Worm (Caenorhabditis elegans) whole organism, mixed stage, embryonic: Measurements from ENCODE around the gene str-250.

ENCODE experiments used
- M03D4.4 ChIP-seq: sonication (generic microtip); optimal IDR thresholded peaks from 2 replicates; lab custom pipeline; 2017; ENCODE audit warnings: mild to moderate bottlenecking, missing genetic modification characterization, missing compliant biosample characterization
- blmp-1 ChIP-seq: fragments of 150-350 bp; optimal IDR thresholded peaks from 2 replicates; lab custom pipeline; 2014; ENCODE audit warnings: missing biosample characterization, missing genetic modification characterization
- ceh-39 ChIP-seq: fragments of 150-350 bp; optimal IDR thresholded peaks from 2 replicates; lab custom pipeline; 2014; ENCODE audit warnings: missing biosample characterization, missing genetic modification characterization
- ceh-83 ChIP-seq: fragments of 200-800 bp; sonication (Bioruptor generic); optimal IDR thresholded peaks from 2 replicates; lab custom pipeline; 2018; ENCODE audit warnings: mild to moderate bottlenecking, missing genetic modification characterization, missing compliant biosample characterization
- ces-1 ChIP-seq: fragments of 150-350 bp; optimal IDR thresholded peaks from 2 replicates; lab custom pipeline; 2014; ENCODE audit warnings: missing biosample characterization, missing genetic modification reagents, missing genetic modification characterization
- cnd-1 ChIP-seq: fragments of 200-800 bp; sonication (Bioruptor generic); optimal IDR thresholded peaks from 2 replicates; lab custom pipeline; 2018; ENCODE audit warnings: mild to moderate bottlenecking, missing genetic modification characterization, missing compliant biosample characterization
- drap-1 ChIP-seq: fragments of 200-800 bp; sonication (Bioruptor generic); optimal IDR thresholded peaks from 3 replicates; lab custom pipeline; 2018; ENCODE audit warnings: mild to moderate bottlenecking, missing genetic modification characterization, missing compliant biosample characterization
- elt-1 ChIP-seq: sonication (generic microtip); optimal IDR thresholded peaks from 2 replicates; lab custom pipeline; 2017; ENCODE audit warnings: missing genetic modification characterization, mild to moderate bottlenecking, missing compliant biosample characterization, antibody characterized with exemption, moderate library complexity, borderline replicate concordance; ENCODE audit not compliant: insufficient read depth
- elt-3 ChIP-seq: fragments of 150-350 bp; optimal IDR thresholded peaks from 2 replicates; lab custom pipeline; 2014; ENCODE audit warnings: missing biosample characterization, missing genetic modification characterization
- flh-1 ChIP-seq: fragments of 200-800 bp; sonication (Bioruptor generic); optimal IDR thresholded peaks from 2 replicates; lab custom pipeline; 2018; ENCODE audit warnings: mild to moderate bottlenecking, missing genetic modification characterization, moderate library complexity, missing compliant biosample characterization
- ham-2 ChIP-seq: fragments of 200-800 bp; sonication (Bioruptor generic); optimal IDR thresholded peaks from 2 replicates; lab custom pipeline; 2018; ENCODE audit warnings: mild to moderate bottlenecking, missing genetic modification characterization, missing compliant biosample characterization
- hlh-1 ChIP-seq: fragments of 150-350 bp; optimal IDR thresholded peaks from 2 replicates; lab custom pipeline; 2014; ENCODE audit warnings: missing biosample characterization, missing genetic modification reagents, missing genetic modification characterization
- lin-13 ChIP-seq: fragments of 150-350 bp; optimal IDR thresholded peaks from 2 replicates; lab custom pipeline; 2014; ENCODE audit warnings: missing biosample characterization, missing genetic modification characterization
- lsy-2 ChIP-seq: fragments of 150-350 bp; optimal IDR thresholded peaks from 2 replicates; lab custom pipeline; 2014; ENCODE audit warnings: missing biosample characterization, missing genetic modification characterization
- mab-5 ChIP-seq: fragments of 150-350 bp; optimal IDR thresholded peaks from 2 replicates; lab custom pipeline; 2014; ENCODE audit warnings: missing biosample characterization, missing genetic modification characterization
- mep-1 ChIP-seq: fragments of 150-350 bp; optimal IDR thresholded peaks from 2 replicates; lab custom pipeline; 2017; ENCODE audit warnings: missing biosample characterization, missing genetic modification reagents, missing genetic modification characterization, inconsistent platforms
- mls-2 ChIP-seq: sonication (generic microtip); optimal IDR thresholded peaks from 2 replicates; lab custom pipeline; 2016; ENCODE audit warnings: mild to moderate bottlenecking, missing genetic modification characterization, moderate library complexity, missing compliant biosample characterization
- nhr-12 ChIP-seq: fragments of 150-350 bp; optimal IDR thresholded peaks from 2 replicates; lab custom pipeline; 2014; ENCODE audit warnings: missing biosample characterization, missing genetic modification characterization
- nhr-237 ChIP-seq: fragments of 150-350 bp; optimal IDR thresholded peaks from 2 replicates; lab custom pipeline; 2014; ENCODE audit warnings: missing biosample characterization, missing genetic modification characterization
- nhr-28 ChIP-seq: fragments of 150-350 bp; optimal IDR thresholded peaks from 2 replicates; lab custom pipeline; 2014; ENCODE audit warnings: missing biosample characterization, missing genetic modification characterization
- nhr-76 ChIP-seq: sonication (generic microtip); optimal IDR thresholded peaks from 2 replicates; lab custom pipeline; 2017; ENCODE audit warnings: missing biosample characterization, missing genetic modification characterization
- pha-4 ChIP-seq: fragments of 150-350 bp; optimal IDR thresholded peaks from 2 replicates; lab custom pipeline; 2018; ENCODE audit warnings: missing biosample characterization, missing genetic modification reagents, missing genetic modification characterization
- sem-2 ChIP-seq: fragments of 200-800 bp; sonication (Bioruptor generic); optimal IDR thresholded peaks from 2 replicates; lab custom pipeline; 2018; ENCODE audit warnings: mild to moderate bottlenecking, missing genetic modification characterization, missing compliant biosample characterization
- snpc-4 ChIP-seq: fragments of 150-350 bp; optimal IDR thresholded peaks from 2 replicates; lab custom pipeline; 2014; ENCODE audit warnings: missing biosample characterization, missing genetic modification characterization
- sptf-1 ChIP-seq: sonication (generic microtip); optimal IDR thresholded peaks from 2 replicates; lab custom pipeline; 2017; ENCODE audit warnings: mild to moderate bottlenecking, missing genetic modification characterization, moderate library complexity, missing compliant biosample characterization
- tbx-8 ChIP-seq: fragments of 200-800 bp; sonication (Bioruptor generic); optimal IDR thresholded peaks from 2 replicates; lab custom pipeline; 2018; ENCODE audit warnings: mild to moderate bottlenecking, missing genetic modification characterization, moderate library complexity, missing compliant biosample characterization
- unc-120 ChIP-seq: sonication (generic microtip); optimal IDR thresholded peaks from 2 replicates; lab custom pipeline; 2017; ENCODE audit warnings: missing genetic modification characterization, missing compliant biosample characterization; ENCODE audit not compliant: poor library complexity, severe bottlenecking
- unc-39 ChIP-seq: fragments of 150-350 bp; optimal IDR thresholded peaks from 2 replicates; lab custom pipeline; 2014; ENCODE audit warnings: missing biosample characterization, missing genetic modification characterization
- unc-62 ChIP-seq: fragments of 150-350 bp; optimal IDR thresholded peaks from 2 replicates; lab custom pipeline; 2014; ENCODE audit warnings: missing biosample characterization, missing genetic modification reagents, missing genetic modification characterization
- zip-8 ChIP-seq: fragments of 150-350 bp; optimal IDR thresholded peaks from 2 replicates; lab custom pipeline; 2014; ENCODE audit warnings: missing biosample characterization, missing genetic modification characterization
- ztf-11 ChIP-seq: fragments of 150-350 bp; optimal IDR thresholded peaks from 2 replicates; lab custom pipeline; 2014; ENCODE audit warnings: missing biosample characterization, missing genetic modification characterization

str-250 gene

DNA sequence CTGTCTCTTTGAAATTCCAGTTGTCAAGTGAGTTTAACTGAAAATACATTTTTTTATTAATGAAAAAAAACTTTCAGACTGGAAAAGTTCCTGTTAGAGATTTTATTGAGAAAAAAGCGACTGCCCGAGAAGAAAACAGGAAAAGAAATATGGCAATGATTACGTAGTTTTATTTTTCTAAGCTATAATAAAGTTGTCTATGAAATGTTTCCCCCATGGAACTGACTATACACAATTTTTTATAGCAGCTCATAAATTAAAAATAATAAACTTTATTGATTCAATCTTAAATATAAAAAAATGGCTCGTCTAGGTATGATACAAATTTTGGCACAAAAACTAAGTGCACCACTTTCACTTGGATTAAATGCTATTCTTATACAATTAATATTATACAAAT is 15.9 kb upstream of the str-250 start, which contains the start of gene C06B3.1:
C06B3.1 (plus strand) TSS at position 301 of the 400 bp plus-strand sequence.
- TF ChIP-seq mls-2 (tag; lab: Kevin White, UChicago) (no peak), nhr-237 (tag; lab: Kevin White, UChicago) (no peak)
- TF ChIP-seq, all 35 proteins: peak for 0

DNA sequence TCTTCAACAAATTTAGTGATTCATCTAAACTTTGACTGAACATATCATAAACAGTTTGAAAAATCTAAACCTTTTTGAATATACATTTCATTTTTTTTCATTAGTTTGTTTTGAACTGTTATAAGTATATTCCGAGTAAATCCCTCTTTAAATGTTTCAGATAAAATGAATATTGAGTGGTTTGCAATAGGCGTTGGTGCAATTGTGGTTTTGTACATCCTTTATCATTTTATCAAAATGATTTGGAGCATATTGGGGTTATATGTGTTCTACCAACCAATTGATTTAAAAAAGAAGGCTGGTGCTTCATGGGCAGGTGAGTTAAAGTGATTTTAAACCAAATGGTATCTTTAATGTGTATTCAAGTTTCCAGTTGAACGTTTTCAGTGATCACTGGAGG is 14.0 kb upstream of the str-250 start, which contains the start of gene stdh-3:
stdh-3 (plus strand) TSS at position 166 of the 400 bp plus-strand sequence.
- TF ChIP-seq mab-5 (tag; lab: Kevin White, UChicago) (no peak), unc-62 (GFP tag; lab: Kevin White, UChicago) (no peak), tbx-8 (GFP tag; lab: Kevin White, UChicago) (no peak), nhr-12 (no peak), drap-1 (no peak), nhr-28 (tag; lab: Kevin White, UChicago) (no peak), unc-120 (no peak), nhr-237 (tag; lab: Kevin White, UChicago) (no peak), ceh-39 (no peak), sptf-1 (tag; lab: Kevin White, UChicago) (no peak), ces-1 (GFP tag; lab: Kevin White, UChicago) (no peak), sem-2 (GFP tag; lab: Kevin White, UChicago) (no peak), lin-13 (tag; lab: Kevin White, UChicago) (no peak), pha-4 (tag; lab: Kevin White, UChicago) (no peak), elt-1 (tag; lab: Kevin White, UChicago) (no peak), nhr-76 (no peak), ztf-11 (no peak), ham-2 (GFP tag; lab: Kevin White, UChicago) (no peak), hlh-1 (tag; lab: Kevin White, UChicago) (no peak), M03D4.4 (tag; lab: Kevin White, UChicago) (no peak)

DNA sequence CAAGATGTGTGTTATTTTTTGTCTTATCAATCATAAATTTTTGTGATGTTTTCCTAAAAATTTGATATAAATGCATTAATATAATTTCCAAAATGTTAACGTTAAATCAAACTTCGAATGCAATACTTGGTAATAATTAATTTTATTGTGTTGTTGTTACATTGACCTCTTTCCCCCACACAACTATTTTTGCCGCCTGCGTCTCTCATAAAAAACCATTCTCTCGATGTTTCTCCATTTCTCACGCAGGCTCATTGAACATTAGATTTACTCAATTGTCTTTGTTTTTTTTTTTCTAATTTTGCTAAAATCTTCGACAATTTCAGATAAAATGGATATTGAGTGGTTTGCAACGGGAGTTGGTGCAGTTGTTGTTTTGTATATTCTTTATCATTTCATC is 12.3 kb upstream of the str-250 start, which contains the start of gene stdh-1:
stdh-1 (plus strand) TSS at position 327 of the 400 bp plus-strand sequence.
- no peak for TF ChIP-seq unc-62 (GFP tag; lab: Kevin White, UChicago)
- no peak for TF ChIP-seq elt-3 (tag; lab: Kevin White, UChicago)
- no peak for TF ChIP-seq cnd-1
- peak; percentile 79 for TF ChIP-seq ces-1 (GFP tag; lab: Kevin White, UChicago)

DNA sequence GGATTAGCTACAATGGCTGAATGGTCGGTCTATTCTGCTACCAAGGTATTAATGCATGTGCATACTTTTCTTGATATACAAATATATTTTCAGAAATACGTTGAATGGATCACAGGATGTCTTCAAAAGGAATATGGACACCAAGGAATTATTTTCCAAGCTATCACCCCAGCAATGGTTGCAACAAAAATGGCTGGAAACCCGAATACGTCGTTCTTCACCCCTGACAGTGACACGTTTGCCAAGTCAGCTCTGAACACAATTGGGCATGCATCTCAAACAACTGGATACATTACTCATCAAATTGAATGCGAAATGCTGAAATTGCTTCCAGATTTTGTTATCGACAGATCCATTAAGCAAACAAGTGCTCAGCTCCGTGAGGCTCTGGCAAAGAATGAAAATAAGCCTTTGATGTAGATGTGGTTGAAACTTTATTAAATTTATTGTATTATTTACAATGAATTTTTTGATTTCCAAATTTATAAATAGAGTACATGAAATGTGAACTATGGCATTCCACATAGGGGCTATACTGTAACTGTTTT is 10.8 kb upstream of the str-250 start:
- TF ChIP-seq nhr-76 (no peak), ham-2 (GFP tag; lab: Kevin White, UChicago) (no peak), mep-1 (tag; lab: Kevin White, UChicago) (no peak), elt-1 (tag; lab: Kevin White, UChicago) (no peak), elt-3 (tag; lab: Kevin White, UChicago) (no peak), sem-2 (GFP tag; lab: Kevin White, UChicago) (no peak), lsy-2 (tag; lab: Kevin White, UChicago) (no peak), unc-39 (tag; lab: Kevin White, UChicago) (no peak), unc-62 (GFP tag; lab: Kevin White, UChicago) (no peak), flh-1 (no peak), blmp-1 (no peak), mab-5 (tag; lab: Kevin White, UChicago) (no peak)

DNA sequence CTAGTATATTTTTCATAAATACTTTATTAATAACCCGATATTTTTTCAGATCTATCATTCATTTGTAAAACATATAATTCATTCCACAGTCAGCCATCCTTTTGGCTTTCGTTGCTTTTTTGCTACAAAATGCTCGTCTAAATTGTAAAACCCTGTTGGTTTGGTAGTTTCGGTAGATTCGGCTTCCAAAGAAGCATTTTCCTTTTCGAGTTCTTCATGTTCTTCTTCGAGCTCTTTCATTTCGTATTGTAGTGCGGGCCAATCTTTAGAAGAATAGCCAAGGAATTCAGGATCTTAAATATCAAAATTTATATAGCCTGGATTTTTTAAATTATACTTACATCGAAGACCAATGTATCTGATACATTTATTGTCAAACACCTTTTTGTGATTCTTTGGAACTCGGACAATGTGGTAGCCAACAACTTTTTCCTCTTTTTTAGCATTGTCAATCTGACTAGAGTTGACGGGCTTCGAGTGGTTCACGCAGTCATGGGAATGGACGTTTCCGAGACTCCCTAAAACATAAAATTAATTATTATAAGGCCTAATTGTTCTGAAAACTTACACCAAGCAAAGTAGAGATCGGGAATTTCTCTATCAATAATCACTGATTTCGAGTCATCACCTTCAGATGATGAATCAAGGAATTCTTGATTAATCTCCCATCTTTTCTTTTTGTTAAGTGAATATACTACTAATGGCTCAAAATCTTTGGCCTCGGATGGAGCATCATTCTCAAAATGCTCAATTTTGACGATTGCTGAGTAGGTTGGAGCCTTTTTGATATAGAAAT is 10.1 kb upstream of the str-250 start:
- no peak for TF ChIP-seq mls-2 (tag; lab: Kevin White, UChicago)
- no peak for TF ChIP-seq flh-1
- TF ChIP-seq snpc-4 (tag; lab: Kevin White, UChicago): no peak
- TF ChIP-seq zip-8 (tag; lab: Kevin White, UChicago): no peak
- TF ChIP-seq pha-4 (tag; lab: Kevin White, UChicago): no peak
- TF ChIP-seq unc-39 (tag; lab: Kevin White, UChicago): no peak
- TF ChIP-seq nhr-76: no peak
- TF ChIP-seq lsy-2 (tag; lab: Kevin White, UChicago): no peak
- TF ChIP-seq sem-2 (GFP tag; lab: Kevin White, UChicago): no peak
- TF ChIP-seq lin-13 (tag; lab: Kevin White, UChicago): no peak
- no peak for TF ChIP-seq unc-120
- no peak for TF ChIP-seq ceh-83 (GFP tag; lab: Kevin White, UChicago)
